Worm (Caenorhabditis elegans) whole organism, L2 larva: ENCODE data around the gene chil-1.
"Not testable (repeated sequence)": the region's sequence is repeated elsewhere in the genome, so short reads cannot be mapped to it uniquely, and the experiment has no call there.

Experiments used
- R02D3.7 ChIP-seq: fragments of 150-350 bp; optimal IDR thresholded peaks from 2 replicates; lab custom pipeline; 2014; ENCODE audit warnings: missing biosample characterization, missing genetic modification characterization
- Y55F3AM.14 ChIP-seq: fragments of 200-800 bp; sonication (Bioruptor generic); optimal IDR thresholded peaks from 2 replicates; lab custom pipeline; 2018; ENCODE audit warnings: mild to moderate bottlenecking, missing genetic modification characterization, missing compliant biosample characterization
- alr-1 ChIP-seq: fragments of 150-350 bp; optimal IDR thresholded peaks from 2 replicates; lab custom pipeline; 2014; ENCODE audit warnings: missing biosample characterization, missing genetic modification characterization
- aly-2 ChIP-seq: fragments of 150-350 bp; optimal IDR thresholded peaks from 2 replicates; lab custom pipeline; 2014; ENCODE audit warnings: missing biosample characterization, missing genetic modification characterization
- ceh-82 ChIP-seq: fragments of 150-350 bp; optimal IDR thresholded peaks from 2 replicates; lab custom pipeline; 2014; ENCODE audit warnings: missing biosample characterization, missing genetic modification characterization
- crh-2 ChIP-seq: sonication (generic microtip); optimal IDR thresholded peaks from 2 replicates; lab custom pipeline; 2017; ENCODE audit warnings: missing biosample characterization, missing genetic modification characterization
- egl-27 ChIP-seq: sonication (generic microtip); optimal IDR thresholded peaks from 3 replicates; lab custom pipeline; 2017; ENCODE audit warnings: missing biosample characterization, missing genetic modification reagents, missing genetic modification characterization
- elt-1 ChIP-seq: fragments of 150-350 bp; optimal IDR thresholded peaks from 2 replicates; lab custom pipeline; 2014; ENCODE audit warnings: missing biosample characterization, missing genetic modification characterization
- elt-3 ChIP-seq: sonication (generic microtip); optimal IDR thresholded peaks from 2 replicates; lab custom pipeline; 2017; ENCODE audit warnings: missing biosample characterization, missing genetic modification characterization
- fos-1 ChIP-seq: fragments of 150-350 bp; optimal IDR thresholded peaks from 2 replicates; lab custom pipeline; 2014; ENCODE audit warnings: missing biosample characterization, missing genetic modification characterization
- gmeb-1 ChIP-seq: fragments of 150-350 bp; optimal IDR thresholded peaks from 2 replicates; lab custom pipeline; 2014; ENCODE audit warnings: missing biosample characterization, missing genetic modification characterization
- lin-11 ChIP-seq: fragments of 150-350 bp; sonication (generic microtip); optimal IDR thresholded peaks from 2 replicates; lab custom pipeline; 2014; ENCODE audit warnings: missing biosample characterization, missing genetic modification characterization, inconsistent platforms, mixed read lengths
- lin-13 ChIP-seq: fragments of 150-350 bp; optimal IDR thresholded peaks from 2 replicates; lab custom pipeline; 2014; ENCODE audit warnings: missing biosample characterization, missing genetic modification reagents, missing genetic modification characterization
- lin-39 ChIP-seq: fragments of 150-350 bp; optimal IDR thresholded peaks from 2 replicates; lab custom pipeline; 2014; ENCODE audit warnings: missing biosample characterization, missing genetic modification reagents, missing genetic modification characterization
- lsy-2 ChIP-seq, 2 experiments: fragments of 150-350 bp in 1 of 2; sonication (generic microtip) in 1 of 2; optimal IDR thresholded peaks; 2 replicates each; lab custom pipeline; 2014 to 2017; ENCODE audit warnings: missing biosample characterization in 2 of 2, missing genetic modification characterization in 2 of 2
- mab-5 ChIP-seq: fragments of 150-350 bp; optimal IDR thresholded peaks from 2 replicates; lab custom pipeline; 2014; ENCODE audit warnings: missing biosample characterization, missing genetic modification characterization
- nhr-129 ChIP-seq: fragments of 150-350 bp; optimal IDR thresholded peaks from 2 replicates; lab custom pipeline; 2014; ENCODE audit warnings: missing biosample characterization, missing genetic modification characterization
- nhr-21 ChIP-seq: fragments of 150-350 bp; optimal IDR thresholded peaks from 2 replicates; lab custom pipeline; 2014; ENCODE audit warnings: missing biosample characterization, missing genetic modification characterization
- nhr-23 ChIP-seq: fragments of 150-350 bp; optimal IDR thresholded peaks from 2 replicates; lab custom pipeline; 2014; ENCODE audit warnings: missing biosample characterization, missing genetic modification reagents, missing genetic modification characterization
- nhr-6 ChIP-seq: fragments of 150-350 bp; optimal IDR thresholded peaks from 2 replicates; lab custom pipeline; 2014; ENCODE audit warnings: missing biosample characterization, missing genetic modification characterization
- nhr-77 ChIP-seq: fragments of 150-350 bp; optimal IDR thresholded peaks from 2 replicates; lab custom pipeline; 2014; ENCODE audit warnings: missing biosample characterization, missing genetic modification characterization
- peb-1 ChIP-seq: fragments of 150-350 bp; optimal IDR thresholded peaks from 2 replicates; lab custom pipeline; 2014; ENCODE audit warnings: missing biosample characterization, missing genetic modification characterization
- sem-4 ChIP-seq: fragments of 150-350 bp; optimal IDR thresholded peaks from 2 replicates; lab custom pipeline; 2014; ENCODE audit warnings: missing biosample characterization, missing genetic modification reagents, missing genetic modification characterization
- sma-9 ChIP-seq, 2 experiments: fragments of 150-350 bp in 1 of 2; sonication (generic microtip) in 1 of 2; optimal IDR thresholded peaks; 2 replicates each; lab custom pipeline; 2014 to 2016; ENCODE audit warnings: missing genetic modification characterization in 2 of 2, mild to moderate bottlenecking in 1 of 2, missing biosample characterization in 1 of 2, missing compliant biosample characterization in 1 of 2, missing genetic modification reagents in 1 of 2, moderate library complexity in 1 of 2
- snpc-4 ChIP-seq: fragments of 150-350 bp; optimal IDR thresholded peaks from 2 replicates; lab custom pipeline; 2014; ENCODE audit warnings: missing biosample characterization, missing genetic modification characterization
- unc-39 ChIP-seq: fragments of 150-350 bp; optimal IDR thresholded peaks from 2 replicates; lab custom pipeline; 2014; ENCODE audit warnings: missing biosample characterization, missing genetic modification characterization
- unc-55 ChIP-seq: fragments of 150-350 bp; sonication (generic microtip); optimal IDR thresholded peaks from 3 replicates; lab custom pipeline; 2014; ENCODE audit warnings: missing biosample characterization, missing genetic modification reagents, missing genetic modification characterization
- unc-62 ChIP-seq: fragments of 150-350 bp; optimal IDR thresholded peaks from 2 replicates; lab custom pipeline; 2014; ENCODE audit warnings: missing biosample characterization, missing genetic modification reagents, missing genetic modification characterization
- ztf-11 ChIP-seq: sonication (generic microtip); optimal IDR thresholded peaks from 2 replicates; lab custom pipeline; 2017; ENCODE audit warnings: missing biosample characterization, missing genetic modification characterization
- ztf-4 ChIP-seq: fragments of 150-350 bp; optimal IDR thresholded peaks from 2 replicates; lab custom pipeline; 2014; ENCODE audit warnings: missing biosample characterization, missing genetic modification characterization

Gene chil-1

ce11 chrII:9866378-9866777, at the start of gene chil-1:
Gene chil-1, minus strand, starts transcription at chrII:9866478.
- not testable (repeated sequence) for TF ChIP-seq unc-55 (GFP tag; lab: Kevin White, UChicago); fos-1 (tag; lab: Kevin White, UChicago); ztf-11 (tag; lab: Kevin White, UChicago)

- TF ChIP-seq lin-39 (tag; lab: Kevin White, UChicago) (no peak), nhr-77 (no peak), unc-55 (GFP tag; lab: Kevin White, UChicago) (no peak), sem-4 (tag; lab: Kevin White, UChicago) (no peak), lsy-2 (tag; optimal IDR thresholded peaks at IDR 0.05; lab: Kevin White, UChicago) (no peak), peb-1 (tag; lab: Kevin White, UChicago) (no peak), elt-1 (tag; lab: Kevin White, UChicago) (no peak), sma-9 (GFP tag; optimal IDR thresholded peaks at IDR 0.05; lab: Kevin White, UChicago) (no peak), sma-9 (tag; optimal IDR thresholded peaks at IDR 0.05; lab: Kevin White, UChicago) (no peak), lin-13 (GFP tag; lab: Kevin White, UChicago) (no peak), ztf-11 (tag; lab: Kevin White, UChicago) (no peak), aly-2 (tag; lab: Kevin White, UChicago) (no peak), lin-11 (tag; lab: Kevin White, UChicago) (no peak), Y55F3AM.14 (GFP tag; lab: Kevin White, UChicago) (no peak), ztf-4 (tag; lab: Kevin White, UChicago) (no peak), R02D3.7 (tag; lab: Kevin White, UChicago) (no peak), nhr-129 (no peak), elt-3 (no peak), unc-62 (GFP tag; lab: Kevin White, UChicago) (no peak), nhr-21 (tag; lab: Kevin White, UChicago) (no peak)
These were observed 48.7 kb upstream of the chil-1 start, which contains the start of gene F26C11.3 for ce11 chrII:9914999-9915398. Gene F26C11.3, minus strand, starts transcription at chrII:9915099.

ce11 chrII:9904459-9904858, 38.2 kb upstream of the chil-1 start:
- TF ChIP-seq unc-39 (tag; lab: Kevin White, UChicago) (no peak), lin-11 (tag; lab: Kevin White, UChicago) (no peak), ztf-11 (tag; lab: Kevin White, UChicago) (no peak), mab-5 (tag; lab: Kevin White, UChicago) (no peak), nhr-77 (no peak), alr-1 (no peak), fos-1 (tag; lab: Kevin White, UChicago) (no peak), snpc-4 (no peak), nhr-6 (tag; lab: Kevin White, UChicago) (no peak)
- TF ChIP-seq, all 48 proteins: peak for 0

ce11 chrII:9900276-9900675, 34.0 kb upstream of the chil-1 start, which contains the start of gene unc-4:
Gene unc-4, minus strand, starts transcription at chrII:9900376.
- no peak for TF ChIP-seq lin-13 (GFP tag; lab: Kevin White, UChicago)
- no peak for TF ChIP-seq lin-11 (tag; lab: Kevin White, UChicago)
- no peak for TF ChIP-seq lin-39 (tag; lab: Kevin White, UChicago)
- TF ChIP-seq crh-2: no peak

- TF ChIP-seq egl-27 (tag; lab: Kevin White, UChicago) (no peak), ceh-82 (tag; lab: Kevin White, UChicago) (no peak), Y55F3AM.14 (GFP tag; lab: Kevin White, UChicago) (no peak), unc-39 (tag; lab: Kevin White, UChicago) (no peak), nhr-77 (no peak), gmeb-1 (tag; lab: Kevin White, UChicago) (no peak)
These were observed 32.5 kb upstream of the chil-1 start for ce11 chrII:9898744-9899143.

ce11 chrII:9895173-9895572, 28.9 kb upstream of the chil-1 start:
- no peak for TF ChIP-seq crh-2

ce11 chrII:9894435-9894834, 28.2 kb upstream of the chil-1 start, which contains the start of gene F26C11.1:
Gene F26C11.1, plus strand, starts transcription at chrII:9894735.
- TF ChIP-seq ztf-4 (tag; lab: Kevin White, UChicago) (no peak), nhr-23 (tag; lab: Kevin White, UChicago) (no peak)
